Fruit fly (Drosophila melanogaster): ENCODE results near the gene acs.
A peak's percentile ranks its signal among the peaks of the same experiment; 100 is the strongest.

The acs gene

dm6 chr3L:1969539-1970337 is 1.7 kb upstream of the acs start, which contains the start of gene CG1927 (continued):
- TF ChIP-seq CG18599 (GFP tag; optimal IDR thresholded peaks at IDR 0.05) (no peak), NFAT (GFP tag; IDR thresholded peaks at IDR 0.05) (no peak), Ravus (GFP tag; IDR thresholded peaks at IDR 0.05) (no peak), pzg (GFP tag; optimal IDR thresholded peaks at IDR 0.05) (peak; percentile 54), CG7839 (tag; optimal IDR thresholded peaks at IDR 0.05) (no peak), CG8388 (GFP tag; optimal IDR thresholded peaks at IDR 0.05) (no peak), hbn (GFP tag; IDR thresholded peaks at IDR 0.05; ENCODE audit: partially characterized antibody) (peak; percentile 19; the same call in 1 of the 2 replicates), bcd (GFP tag; optimal IDR thresholded peaks at IDR 0.05) (no peak), CG14441 (GFP tag; IDR thresholded peaks at IDR 0.05) (no peak), org-1 (GFP tag; optimal IDR thresholded peaks at IDR 0.05) (no peak), sens (GFP tag) (no peak), Adf1 (GFP tag; IDR thresholded peaks at IDR 0.05) (no peak), z (GFP tag; IDR thresholded peaks at IDR 0.05) (no peak), Deaf1 (tag; optimal IDR thresholded peaks at IDR 0.05) (peak; percentile 8), Fer3 (tag; optimal IDR thresholded peaks at IDR 0.05) (peak; percentile 15), Dad (GFP tag; optimal IDR thresholded peaks at IDR 0.05) (no peak), CG17328 (GFP tag; IDR thresholded peaks at IDR 0.05) (no peak), usp (GFP tag; optimal IDR thresholded peaks at IDR 0.05) (no peak), CG13296 (GFP tag; optimal IDR thresholded peaks at IDR 0.05) (no peak), esg (GFP tag; conservative IDR thresholded peaks at IDR 0.05) (no peak), cg (GFP tag; optimal IDR thresholded peaks at IDR 0.05) (peak; percentile 46), NC2α (GFP tag; optimal IDR thresholded peaks at IDR 0.05) (no peak), lmd (GFP tag; IDR thresholded peaks at IDR 0.05) (no peak), chinmo (GFP tag; IDR thresholded peaks at IDR 0.05; ENCODE audit: partially characterized antibody) (peak; percentile 68; the same call in 1 of the 4 replicates), CG2202 (tag; optimal IDR thresholded peaks at IDR 0.05) (no peak), tio (GFP tag; optimal IDR thresholded peaks at IDR 0.05) (no peak), dpn (GFP tag; optimal IDR thresholded peaks at IDR 0.05) (no peak), CG15696 (tag; optimal IDR thresholded peaks at IDR 0.05) (no peak), CTCF (GFP tag; optimal IDR thresholded peaks at IDR 0.05) (no peak), zf30C (GFP tag; optimal IDR thresholded peaks at IDR 0.05) (no peak), hkb (optimal IDR thresholded peaks at IDR 0.05) (no peak), hkb (GFP tag; IDR thresholded peaks at IDR 0.05) (peak; percentile 38; the same call in 1 of the 2 replicates), Mrtf (GFP tag; IDR thresholded peaks at IDR 0.05) (no peak), CG31441 (GFP tag; IDR thresholded peaks at IDR 0.05) (no peak), B-H2 (GFP tag; optimal IDR thresholded peaks at IDR 0.05) (no peak), Sox100B (GFP tag; optimal IDR thresholded peaks at IDR 0.05) (no peak), CG17829 (tag; optimal IDR thresholded peaks at IDR 0.05) (no peak), Drgx (GFP tag; IDR thresholded peaks at IDR 0.05) (no peak), zen (tag; optimal IDR thresholded peaks at IDR 0.05) (no peak), Hr3 (GFP tag; optimal IDR thresholded peaks at IDR 0.05) (no peak), lab (GFP tag; optimal IDR thresholded peaks at IDR 0.05) (no peak), stc (GFP tag; IDR thresholded peaks at IDR 0.05) (no peak), HmgZ (tag; optimal IDR thresholded peaks at IDR 0.05) (no peak), fu2 (GFP tag; optimal IDR thresholded peaks at IDR 0.05) (no peak), Stat92E (GFP tag; optimal IDR thresholded peaks at IDR 0.05) (no peak), CG3407 (GFP tag; optimal IDR thresholded peaks at IDR 0.05) (no peak), CG15269 (tag; optimal IDR thresholded peaks at IDR 0.05) (peak; percentile 11), CG6175 (GFP tag; IDR thresholded peaks at IDR 0.05) (no peak), gcm (GFP tag; optimal IDR thresholded peaks at IDR 0.05) (no peak), lbe (GFP tag; optimal IDR thresholded peaks at IDR 0.05) (no peak)

Measured in whole organism, embryonic.